Fruit fly (Drosophila melanogaster): ENCODE data around the gene CG7102.

The CG7102 gene

DNA sequence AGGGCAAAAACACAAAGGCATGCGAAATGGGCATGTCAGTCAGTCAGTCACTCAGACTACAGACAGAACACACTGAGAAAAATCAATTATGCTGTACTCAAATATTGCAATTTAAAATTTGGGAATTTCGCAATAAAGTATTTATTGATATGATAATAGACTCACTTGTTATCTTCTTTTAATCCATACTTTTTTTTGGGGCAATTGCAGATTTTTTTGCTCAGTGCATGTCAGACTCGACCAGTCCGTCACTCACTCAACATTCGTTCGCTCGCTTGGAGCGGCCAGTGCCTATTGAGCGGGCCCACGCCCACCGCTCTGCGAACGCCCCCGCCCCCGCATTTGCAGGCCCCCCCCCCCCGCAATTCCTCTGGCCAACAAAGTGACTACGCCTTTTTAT is 29.1 kb upstream of the CG7102 start (continued):
- no peak; the same call in none of the 2 replicates for TF ChIP-seq CG14667 (GFP tag; IDR thresholded peaks at IDR 0.05)
- peak; percentile 76 for TF ChIP-seq Xbp1 (GFP tag; optimal IDR thresholded peaks at IDR 0.05)
- TF ChIP-seq Lhr (GFP tag; optimal IDR thresholded peaks at IDR 0.05) = no peak
- no peak for TF ChIP-seq CG16779 (GFP tag; IDR thresholded peaks at IDR 0.05)
- no peak for TF ChIP-seq scrt (GFP tag; optimal IDR thresholded peaks at IDR 0.05)
- no peak for TF ChIP-seq dan (GFP tag; IDR thresholded peaks at IDR 0.05)
- TF ChIP-seq CG2202 (tag; optimal IDR thresholded peaks at IDR 0.05) = no peak
- no peak for TF ChIP-seq CG4328 (GFP tag; optimal IDR thresholded peaks at IDR 0.05)
- peak; percentile 46 for TF ChIP-seq CG16815 (GFP tag; optimal IDR thresholded peaks at IDR 0.05)
- peak; percentile 66 for TF ChIP-seq Hand (GFP tag; optimal IDR thresholded peaks at IDR 0.05)
- peak; percentile 61 for TF ChIP-seq CG18599 (GFP tag; optimal IDR thresholded peaks at IDR 0.05)
- TF ChIP-seq BtbVII (GFP tag; optimal IDR thresholded peaks at IDR 0.05) = no peak
- no peak for TF ChIP-seq CG10565 (GFP tag; optimal IDR thresholded peaks at IDR 0.05)
- TF ChIP-seq mirr (GFP tag; optimal IDR thresholded peaks at IDR 0.05) = no peak
- no peak for TF ChIP-seq hth (optimal IDR thresholded peaks at IDR 0.05)
- TF ChIP-seq CG13296 (GFP tag; optimal IDR thresholded peaks at IDR 0.05) = peak; percentile 19
- TF ChIP-seq grn (GFP tag; optimal IDR thresholded peaks at IDR 0.05) = no peak
- no peak for TF ChIP-seq CG15479 (GFP tag; optimal IDR thresholded peaks at IDR 0.05)
- peak; percentile 33 for TF ChIP-seq CG10543 (GFP tag; optimal IDR thresholded peaks at IDR 0.05)
- no peak for TF ChIP-seq Max (GFP tag; optimal IDR thresholded peaks at IDR 0.05)
- no peak for TF ChIP-seq Ravus (GFP tag; IDR thresholded peaks at IDR 0.05)
- peak; percentile 84 for TF ChIP-seq ci (GFP tag; IDR thresholded peaks at IDR 0.05)
- no peak for TF ChIP-seq ash1 (GFP tag; optimal IDR thresholded peaks at IDR 0.05)
- TF ChIP-seq gt (GFP tag; IDR thresholded peaks at IDR 0.05) = no peak
- TF ChIP-seq otp (GFP tag; IDR thresholded peaks at IDR 0.05) = peak; percentile 62; the same call in 1 of the 3 replicates
- peak; percentile 0 for TF ChIP-seq lbe (GFP tag; optimal IDR thresholded peaks at IDR 0.05)
- no peak for TF ChIP-seq fd102C (GFP tag; optimal IDR thresholded peaks at IDR 0.05)
- TF ChIP-seq Bteb2 (GFP tag; optimal IDR thresholded peaks at IDR 0.05) = no peak
- TF ChIP-seq gce (GFP tag; IDR thresholded peaks at IDR 0.05) = peak; percentile 33; the same call in 1 of the 3 replicates
- TF ChIP-seq bcd (GFP tag; optimal IDR thresholded peaks at IDR 0.05) = peak; percentile 7
- TF ChIP-seq yki (optimal IDR thresholded peaks at IDR 0.05) = no peak
- TF ChIP-seq jigr1 (GFP tag; IDR thresholded peaks at IDR 0.05) = no peak
- peak; percentile 31 for TF ChIP-seq CG8089 (GFP tag; optimal IDR thresholded peaks at IDR 0.05)
- TF ChIP-seq tap (tag; optimal IDR thresholded peaks at IDR 0.05) = no peak
- TF ChIP-seq Mad (GFP tag; optimal IDR thresholded peaks at IDR 0.05) = no peak
- peak; percentile 36 for TF ChIP-seq CG12299 (tag; optimal IDR thresholded peaks at IDR 0.05)
- TF ChIP-seq CG17829 (tag; optimal IDR thresholded peaks at IDR 0.05) = no peak
- TF ChIP-seq CG17568 (GFP tag; optimal IDR thresholded peaks at IDR 0.05) = peak; percentile 34
- TF ChIP-seq vfl (GFP tag; optimal IDR thresholded peaks at IDR 0.05) = no peak
- no peak for TF ChIP-seq CG17802 (tag; optimal IDR thresholded peaks at IDR 0.05)
- peak; percentile 63 for TF ChIP-seq Chrac-16 (GFP tag; optimal IDR thresholded peaks at IDR 0.05)
- TF ChIP-seq CG13894 (tag; optimal IDR thresholded peaks at IDR 0.05) = no peak
- no peak for TF ChIP-seq pb (GFP tag; optimal IDR thresholded peaks at IDR 0.05)
- TF ChIP-seq Hmx (GFP tag; optimal IDR thresholded peaks at IDR 0.05) = no peak
- TF ChIP-seq dati (GFP tag; IDR thresholded peaks at IDR 0.05) = no peak
- peak; percentile 82 for TF ChIP-seq Med (GFP tag)
- TF ChIP-seq oc (tag; optimal IDR thresholded peaks at IDR 0.05) = peak; percentile 37
- peak; percentile 69 for TF ChIP-seq CG7839 (tag; optimal IDR thresholded peaks at IDR 0.05)
- TF ChIP-seq Aef1 (GFP tag; IDR thresholded peaks at IDR 0.05) = peak; percentile 68
- TF ChIP-seq jing (GFP tag; optimal IDR thresholded peaks at IDR 0.05) = peak; percentile 51
- TF ChIP-seq Nf-YC (tag; optimal IDR thresholded peaks at IDR 0.05) = no peak
- TF ChIP-seq CG13424 (tag; optimal IDR thresholded peaks at IDR 0.05) = peak; percentile 80
